Worm (Caenorhabditis elegans): ENCODE data around the gene F52H2.1.

The F52H2.1 gene

DNA sequence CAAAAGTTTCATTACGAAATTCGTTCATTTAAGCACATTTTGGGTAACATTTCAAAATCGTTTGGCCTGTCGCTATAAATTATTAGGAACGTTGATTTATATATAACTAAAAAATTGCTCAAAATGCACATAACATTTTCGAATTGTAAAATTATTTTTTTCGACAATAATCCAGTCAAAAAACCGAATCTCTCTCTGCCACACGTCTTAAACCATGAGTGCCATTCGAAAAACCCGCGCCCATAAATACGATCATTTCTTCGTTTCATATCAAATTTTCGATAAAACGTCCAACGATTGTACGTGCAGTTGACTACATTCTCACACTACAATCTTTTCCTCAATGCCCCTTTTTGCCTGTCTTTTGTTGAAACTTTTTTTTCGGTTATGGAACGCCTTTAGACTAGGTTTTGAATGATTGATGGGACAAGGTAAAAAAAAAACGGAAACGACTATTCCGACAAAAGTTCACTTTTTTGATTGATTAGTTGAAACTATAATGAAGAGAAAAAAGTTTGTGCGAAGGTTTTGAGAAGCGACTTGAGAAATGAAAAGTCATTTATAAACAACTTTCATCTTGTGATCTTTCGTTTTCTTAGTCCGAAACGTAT lies 19.9 kb downstream of the F52H2.1 start:
- TF ChIP-seq nhr-80 (tag; optimal IDR thresholded peaks at IDR 0.05) (peak; percentile 68), let-526 (GFP tag; IDR thresholded peaks at IDR 0.05) (no peak), lin-40 (tag; optimal IDR thresholded peaks at IDR 0.05) (peak; percentile 63)

- TF ChIP-seq cebp-2 (GFP tag; IDR thresholded peaks at IDR 0.05) (no peak), pbrm-1 (GFP tag; IDR thresholded peaks at IDR 0.05) (no peak)
These were observed 20.8 kb downstream of the F52H2.1 start, which contains the start of the genes nhr-40 and T03G6.7 for ce11 chrX:2593703-2594102. nhr-40 (plus strand) TSS chrX:2594003. T03G6.7 (plus strand) TSS chrX:2594039.

DNA sequence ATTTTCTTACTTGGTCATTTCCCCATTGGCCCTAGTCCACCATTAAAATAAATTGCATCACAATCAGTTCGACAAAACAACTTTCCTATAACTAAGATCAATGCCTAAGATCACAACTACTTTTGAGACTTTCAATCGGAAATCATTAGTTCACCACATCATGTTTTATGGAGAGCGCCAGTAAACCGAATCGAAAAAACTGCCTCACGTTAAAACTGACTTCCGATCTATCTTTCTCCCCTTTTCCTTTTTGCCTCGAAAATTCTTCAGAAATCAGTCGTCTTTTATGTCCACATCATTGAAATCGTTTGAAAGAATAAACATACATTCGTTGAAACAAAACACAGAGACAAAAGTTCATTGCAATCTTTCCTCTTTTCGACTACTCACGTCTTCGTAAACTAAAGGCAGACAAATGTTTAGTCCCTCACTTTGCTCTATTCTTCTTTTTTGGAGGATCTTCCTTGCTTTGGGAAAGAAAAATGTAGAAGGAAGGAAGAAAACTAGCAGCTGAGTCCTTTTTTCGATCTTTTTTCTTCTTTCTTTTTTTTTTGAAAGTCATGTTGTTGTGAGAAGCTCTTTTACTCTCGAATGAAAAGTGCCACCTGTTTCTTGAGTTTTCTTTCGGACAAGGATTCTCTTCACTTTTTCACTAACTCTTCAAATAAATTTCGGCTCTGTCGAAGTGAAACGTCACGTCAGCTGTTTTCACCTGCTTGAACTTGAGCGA lies 22.3 kb downstream of the F52H2.1 start:
- TF ChIP-seq lin-40 (tag; optimal IDR thresholded peaks at IDR 0.05) (peak; percentile 4), lir-1 (GFP tag; conservative IDR thresholded peaks at IDR 0.05) (no peak), lag-1 (GFP tag; IDR thresholded peaks at IDR 0.05) (no peak)

DNA sequence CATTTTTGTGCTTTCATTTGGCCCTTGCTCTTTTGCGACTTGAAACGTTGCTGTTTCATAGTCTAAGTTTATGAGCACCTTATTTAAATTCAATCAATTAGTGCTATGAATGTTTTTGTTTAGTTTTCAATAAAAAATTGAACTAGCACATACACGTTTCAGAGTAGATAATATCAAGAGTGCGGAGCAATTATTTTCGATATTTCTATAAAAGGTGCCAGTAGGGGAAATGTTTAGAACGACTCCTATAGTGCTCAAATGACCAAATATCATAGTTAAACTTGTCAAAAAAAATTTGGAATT lies 22.8 kb downstream of the F52H2.1 start:
- TF ChIP-seq lsl-1 (GFP tag; optimal IDR thresholded peaks at IDR 0.05), result no peak
- no peak for TF ChIP-seq hsf-1 (GFP tag; IDR thresholded peaks at IDR 0.05)
- no peak for TF ChIP-seq ztf-3 (GFP tag; optimal IDR thresholded peaks at IDR 0.05)
- no peak for TF ChIP-seq rcor-1 (GFP tag; IDR thresholded peaks at IDR 0.05)
- TF ChIP-seq ceh-100 (GFP tag; IDR thresholded peaks at IDR 0.05), result no peak
- TF ChIP-seq madf-3 (GFP tag; IDR thresholded peaks at IDR 0.05), result no peak
- TF ChIP-seq B0261.1 (tag; optimal IDR thresholded peaks at IDR 0.05), result no peak
- TF ChIP-seq hlh-12 (tag; optimal IDR thresholded peaks at IDR 0.05), result no peak
- TF ChIP-seq madf-8 (GFP tag; conservative IDR thresholded peaks at IDR 0.05), result no peak
- no peak for TF ChIP-seq chd-7 (tag; optimal IDR thresholded peaks at IDR 0.05)
- TF ChIP-seq sptf-2 (GFP tag; optimal IDR thresholded peaks at IDR 0.05), result no peak
- no peak for TF ChIP-seq lsy-27 (tag; optimal IDR thresholded peaks at IDR 0.05; ENCODE audit: borderline replicate concordance, insufficient read depth)
- no peak for TF ChIP-seq F10E7.11 (tag; optimal IDR thresholded peaks at IDR 0.05)
- no peak for TF ChIP-seq egl-44 (GFP tag; IDR thresholded peaks at IDR 0.05)
- no peak for TF ChIP-seq rec-8 (tag; optimal IDR thresholded peaks at IDR 0.05)
- no peak for TF ChIP-seq egl-18 (GFP tag; IDR thresholded peaks at IDR 0.05)
- no peak for TF ChIP-seq ztf-28 (GFP tag; IDR thresholded peaks at IDR 0.05)
- no peak for TF ChIP-seq madf-6 (GFP tag; IDR thresholded peaks at IDR 0.05)
- no peak for TF ChIP-seq ceh-79 (tag; optimal IDR thresholded peaks at IDR 0.05)
- no peak for TF ChIP-seq F37B4.10 (GFP tag; IDR thresholded peaks at IDR 0.05)

DNA sequence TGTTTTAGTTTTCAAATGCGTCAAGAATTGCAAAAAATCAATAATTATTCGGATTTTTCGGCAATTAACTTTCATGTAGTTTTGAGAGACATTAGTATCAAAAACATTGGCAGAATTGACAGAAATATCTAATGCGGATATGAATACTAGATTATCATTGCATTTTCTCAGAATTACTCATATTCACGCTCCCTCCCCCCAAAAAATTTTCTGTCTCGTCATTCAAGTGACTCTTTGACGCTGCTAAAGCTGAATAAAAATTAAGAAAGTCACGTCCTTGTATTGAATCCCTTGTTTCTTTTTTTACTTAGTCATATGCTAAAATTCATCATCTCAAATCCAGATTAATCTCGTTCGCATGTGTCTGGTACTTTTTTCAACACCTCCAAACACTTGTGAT lies 23.7 kb downstream of the F52H2.1 start:
- TF ChIP-seq madf-8 (GFP tag; conservative IDR thresholded peaks at IDR 0.05) (no peak), F37B4.10 (GFP tag; IDR thresholded peaks at IDR 0.05) (no peak), repo-1 (tag; optimal IDR thresholded peaks at IDR 0.05) (no peak), ztf-26 (tag; optimal IDR thresholded peaks at IDR 0.05) (no peak), hmg-20 (GFP tag; IDR thresholded peaks at IDR 0.05) (no peak), xnd-1 (tag; optimal IDR thresholded peaks at IDR 0.05) (no peak), attf-3 (GFP tag; conservative IDR thresholded peaks at IDR 0.05) (no peak), Y53F4B.3 (GFP tag; IDR thresholded peaks at IDR 0.05) (no peak), rpc-1 (optimal IDR thresholded peaks at IDR 0.05) (no peak), rpc-1 (tag; optimal IDR thresholded peaks at IDR 0.05) (no peak), sptf-2 (GFP tag; optimal IDR thresholded peaks at IDR 0.05) (no peak), egl-18 (GFP tag; IDR thresholded peaks at IDR 0.05) (no peak), mel-28 (tag; optimal IDR thresholded peaks at IDR 0.05; ENCODE audit: borderline replicate concordance) (no peak), madf-10 (tag; optimal IDR thresholded peaks at IDR 0.05) (no peak), somi-1 (GFP tag; optimal IDR thresholded peaks at IDR 0.05) (no peak)
